Worm (Caenorhabditis elegans): ENCODE results near the gene Y113G7A.12.

ce11 chrV:20161781-20162289 lies 19.4 kb downstream of the Y113G7A.12 start:
- TF ChIP-seq mdl-1 (tag; optimal IDR thresholded peaks at IDR 0.05) = no peak
- no peak for TF ChIP-seq elt-3 (tag; optimal IDR thresholded peaks at IDR 0.05)
- TF ChIP-seq C34F6.9 (tag; optimal IDR thresholded peaks at IDR 0.05) = no peak
- TF ChIP-seq nhr-11 (tag; optimal IDR thresholded peaks at IDR 0.05) = no peak
- TF ChIP-seq ztf-11 (tag; optimal IDR thresholded peaks at IDR 0.05) = no peak
- TF ChIP-seq ztf-4 (tag; optimal IDR thresholded peaks at IDR 0.05) = no peak
- no peak for TF ChIP-seq gmeb-1 (tag; optimal IDR thresholded peaks at IDR 0.05)
- no peak for TF ChIP-seq nhr-77 (tag; optimal IDR thresholded peaks at IDR 0.05)

Measured in whole organism, L2 larva.